Fruit fly (Drosophila melanogaster) whole organism: Measurements from ENCODE around the gene Ptpmeg2.
A peak's percentile ranks its signal among the peaks of the same experiment; 100 is the strongest.

Source experiments
- CG8478 ChIP-seq: fragments of >200 bp; optimal IDR thresholded peaks from 2 replicates; lab custom pipeline; 2018; ENCODE audit warnings: inconsistent platforms
- Dll ChIP-seq: fragments of >200 bp; optimal IDR thresholded peaks from 2 replicates; lab custom pipeline; 2017
- EcR ChIP-seq, 2 experiments: fragments of >200 bp; optimal IDR thresholded peaks; 2 replicates each; lab custom pipeline; 2017; ENCODE audit warnings: missing biosample characterization in 2 of 2, missing genetic modification characterization in 2 of 2, missing genetic modification reagents in 2 of 2
- psq ChIP-seq: fragments of >200 bp; optimal IDR thresholded peaks from 2 replicates; lab custom pipeline; 2017
- usp ChIP-seq: fragments of >200 bp; optimal IDR thresholded peaks from 2 replicates; lab custom pipeline; 2017; ENCODE audit warnings: missing biosample characterization, missing genetic modification characterization, mixed read lengths

DNA sequence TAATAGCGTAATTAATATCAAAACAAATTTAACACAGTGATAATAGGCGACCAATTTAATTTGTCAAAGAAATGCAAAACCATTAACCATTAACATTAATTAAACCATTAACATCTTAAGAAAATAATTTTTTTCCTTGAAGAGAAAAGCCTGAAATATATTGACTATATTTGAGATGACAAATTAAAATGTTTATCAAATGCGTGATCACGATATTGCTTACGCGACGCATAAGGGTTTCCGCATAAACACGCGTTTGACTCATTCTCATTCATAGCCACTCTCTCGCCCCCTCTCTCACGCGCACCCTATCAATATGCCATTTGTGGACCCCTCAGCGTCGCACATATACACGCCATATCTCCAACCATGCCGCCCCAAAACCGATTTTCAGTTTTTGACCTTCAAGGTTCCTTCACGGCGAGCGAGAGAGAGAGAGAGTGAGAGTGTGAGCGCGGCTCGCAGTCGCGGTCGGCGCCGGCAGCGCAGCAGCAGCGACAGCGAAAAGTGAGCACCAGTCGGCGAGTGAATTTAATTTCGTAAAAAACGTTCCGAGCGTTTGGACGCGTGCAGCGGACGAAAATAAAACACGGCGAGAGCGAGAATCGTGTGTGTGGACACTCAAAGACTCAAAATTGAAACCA, 73.5 kb downstream of the Ptpmeg2 start, which contains the start of gene Hex-A:
- TF ChIP-seq Dll (lab: Kevin White, UChicago) (peak; percentile 96), CG8478 (lab: Kevin White, UChicago) (no peak), psq (lab: Kevin White, UChicago) (no peak), EcR (GFP tag; optimal IDR thresholded peaks at IDR 0.05; lab: Kevin White, UChicago) (peak in 1 of 2 experiments; percentile 59), usp (GFP tag; lab: Kevin White, UChicago) (no peak)
